Worm (Caenorhabditis elegans) whole organism, mixed stage, embryonic: ENCODE measurements around the gene epn-1.

ENCODE experiments used
- elt-3 ChIP-seq: fragments of 150-350 bp; optimal IDR thresholded peaks from 2 replicates; lab custom pipeline; 2014; ENCODE audit warnings: missing biosample characterization, missing genetic modification characterization
- sptf-1 ChIP-seq: sonication (generic microtip); optimal IDR thresholded peaks from 2 replicates; lab custom pipeline; 2017; ENCODE audit warnings: mild to moderate bottlenecking, missing genetic modification characterization, moderate library complexity, missing compliant biosample characterization

ce11 chrX:14787557-14787932 is 30.8 kb downstream of the epn-1 start:
- TF ChIP-seq sptf-1 (tag; lab: Kevin White, UChicago) (no peak), elt-3 (tag; lab: Kevin White, UChicago) (no peak)
